Fruit fly (Drosophila melanogaster): ENCODE measurements around the gene CG33630.

Gene CG33630

dm6 chr3R:10079267-10079987 lies 17.0 kb downstream of the CG33630 start (continued):
- TF ChIP-seq gt (GFP tag; IDR thresholded peaks at IDR 0.05) (no peak), CG34422 (GFP tag; IDR thresholded peaks at IDR 0.05) (peak; percentile 61; the same call in 2 of the 3 replicates), nmo (GFP tag; optimal IDR thresholded peaks at IDR 0.05) (peak; percentile 38), tup (GFP tag; optimal IDR thresholded peaks at IDR 0.05) (no peak), Dad (GFP tag; optimal IDR thresholded peaks at IDR 0.05) (no peak), hkb (optimal IDR thresholded peaks at IDR 0.05) (no peak), hkb (GFP tag; IDR thresholded peaks at IDR 0.05) (peak; percentile 65), ci (GFP tag; IDR thresholded peaks at IDR 0.05) (peak; percentile 79; the same call in 2 of the 3 replicates), Dll (GFP tag; IDR thresholded peaks at IDR 0.05; ENCODE audit: partially characterized antibody) (no peak), ERR (GFP tag; optimal IDR thresholded peaks at IDR 0.05) (no peak), gsb-n (tag; optimal IDR thresholded peaks at IDR 0.05) (no peak), ken (GFP tag; IDR thresholded peaks at IDR 0.05) (peak; percentile 52; the same call in 1 of the 3 replicates), Jarid2 (GFP tag; optimal IDR thresholded peaks at IDR 0.05) (no peak), Fer2 (tag; optimal IDR thresholded peaks at IDR 0.05) (no peak), esg (GFP tag; conservative IDR thresholded peaks at IDR 0.05) (no peak; the same call in 1 of the 2 replicates), ham (GFP tag; IDR thresholded peaks at IDR 0.05) (no peak), CG11093 (GFP tag; IDR thresholded peaks at IDR 0.05) (no peak), chn (GFP tag; optimal IDR thresholded peaks at IDR 0.05) (no peak), CG7839 (tag; optimal IDR thresholded peaks at IDR 0.05) (peak; percentile 35), CG4730 (GFP tag; IDR thresholded peaks at IDR 0.05) (no peak), CG9437 (GFP tag; optimal IDR thresholded peaks at IDR 0.05) (no peak), mirr (GFP tag; optimal IDR thresholded peaks at IDR 0.05) (no peak), CG17568 (GFP tag; optimal IDR thresholded peaks at IDR 0.05) (no peak), cad (GFP tag; optimal IDR thresholded peaks at IDR 0.05) (no peak), Oaz (GFP tag; IDR thresholded peaks at IDR 0.05) (no peak), CG4404 (GFP tag; IDR thresholded peaks at IDR 0.05) (no peak), cwo (GFP tag; optimal IDR thresholded peaks at IDR 0.05) (no peak), Adf1 (GFP tag; IDR thresholded peaks at IDR 0.05) (no peak), CG7357 (GFP tag; IDR thresholded peaks at IDR 0.05) (no peak), PHDP (tag; optimal IDR thresholded peaks at IDR 0.05) (peak; percentile 21), Sry-δ (GFP tag; optimal IDR thresholded peaks at IDR 0.05) (peak; percentile 1), chinmo (GFP tag; IDR thresholded peaks at IDR 0.05; ENCODE audit: partially characterized antibody) (peak; percentile 72; the same call in 2 of the 4 replicates), Sin3A (optimal IDR thresholded peaks at IDR 0.05) (no peak), CG4617 (GFP tag; optimal IDR thresholded peaks at IDR 0.05; ENCODE audit: borderline replicate concordance) (no peak), Bgb (GFP tag; IDR thresholded peaks at IDR 0.05; ENCODE audit: partially characterized antibody) (no peak), CG9932 (GFP tag; IDR thresholded peaks at IDR 0.05) (no peak), Ets97D (GFP tag; optimal IDR thresholded peaks at IDR 0.05) (no peak), CG12219 (GFP tag; optimal IDR thresholded peaks at IDR 0.05) (peak; percentile 7), CG12104 (GFP tag; optimal IDR thresholded peaks at IDR 0.05) (no peak), CG15073 (GFP tag; optimal IDR thresholded peaks at IDR 0.05) (no peak), CG9817 (tag; optimal IDR thresholded peaks at IDR 0.05) (no peak), CG5953 (GFP tag; IDR thresholded peaks at IDR 0.05) (no peak), twi (tag; optimal IDR thresholded peaks at IDR 0.05) (no peak), az2 (GFP tag; optimal IDR thresholded peaks at IDR 0.05) (no peak), CG10959 (GFP tag; IDR thresholded peaks at IDR 0.05) (no peak), psq (GFP tag; optimal IDR thresholded peaks at IDR 0.05) (no peak), vnd (GFP tag; IDR thresholded peaks at IDR 0.05; ENCODE audit: partially characterized antibody) (no peak), CG2712 (tag; optimal IDR thresholded peaks at IDR 0.05) (peak; percentile 45), Kr (GFP tag; optimal IDR thresholded peaks at IDR 0.05) (no peak), kah (GFP tag; optimal IDR thresholded peaks at IDR 0.05) (no peak), B-H1 (GFP tag; IDR thresholded peaks at IDR 0.05) (0 out of 3 replicates have a peak, but pooled peaks have one; percentile 12)

Data from whole organism, embryonic.